Fruit fly (Drosophila melanogaster) whole organism, embryonic: Measurements from ENCODE around the gene KdelR.
A peak's percentile ranks its signal among the peaks of the same experiment; 100 is the strongest.

ENCODE experiments used
- Adf1 ChIP-seq: fragments of 200-800 bp; sonication (Bioruptor generic); IDR thresholded peaks from 2 replicates; pipeline ENCODE4 v1.3.6; 2022; ENCODE audit warnings: missing biosample characterization, missing genetic modification characterization
- Aef1 ChIP-seq: fragments of 200-800 bp; sonication (Bioruptor generic); IDR thresholded peaks from 3 replicates; pipeline ENCODE4 v1.3.6; 2022; ENCODE audit warnings: missing biosample characterization, missing genetic modification characterization
- CG10209 ChIP-seq: fragments of 200-800 bp; sonication (Bioruptor generic); optimal IDR thresholded peaks from 3 replicates; lab custom pipeline; 2017; ENCODE audit warnings: missing biosample characterization, mild to moderate bottlenecking, missing genetic modification characterization, missing genetic modification reagents
- CG11560 ChIP-seq: fragments of 200-800 bp; sonication (Bioruptor generic); IDR thresholded peaks from 3 replicates; pipeline ENCODE4 v1.3.6; 2022; ENCODE audit warnings: missing biosample characterization, missing genetic modification characterization
- CG12391 ChIP-seq: fragments of 200-800 bp; sonication (Bioruptor generic); optimal IDR thresholded peaks from 3 replicates; lab custom pipeline; 2018; ENCODE audit warnings: missing biosample characterization, mild to moderate bottlenecking, missing genetic modification characterization, moderate library complexity
- CG13287 ChIP-seq: fragments of 200-800 bp; sonication (Bioruptor generic); IDR thresholded peaks from 2 replicates; pipeline ENCODE4 v1.3.6; 2022; ENCODE audit warnings: missing biosample characterization, missing genetic modification characterization; ENCODE audit not compliant: partially characterized antibody
- CG14710 ChIP-seq: fragments of 200-800 bp; sonication (Bioruptor generic); optimal IDR thresholded peaks from 3 replicates; lab custom pipeline; 2019; ENCODE audit warnings: missing biosample characterization, mild to moderate bottlenecking, missing genetic modification characterization, moderate library complexity
- CG15479 ChIP-seq: fragments of 200-800 bp; sonication (Bioruptor generic); optimal IDR thresholded peaks from 3 replicates; lab custom pipeline; 2019; ENCODE audit warnings: missing biosample characterization, mild to moderate bottlenecking, missing genetic modification characterization, moderate library complexity
- CG16813 ChIP-seq: fragments of 200-800 bp; sonication (Bioruptor generic); IDR thresholded peaks from 3 replicates; pipeline ENCODE4 v1.3.6; 2022; ENCODE audit warnings: missing biosample characterization, missing genetic modification characterization; ENCODE audit not compliant: partially characterized antibody
- CG17186 ChIP-seq: fragments of 200-800 bp; sonication (Bioruptor generic); optimal IDR thresholded peaks from 3 replicates; lab custom pipeline; 2017; ENCODE audit warnings: missing biosample characterization, missing genetic modification reagents, missing genetic modification characterization
- CG18262 ChIP-seq: fragments of 200-800 bp; optimal IDR thresholded peaks from 3 replicates; lab custom pipeline; 2019; ENCODE audit warnings: missing biosample characterization, mild to moderate bottlenecking, missing genetic modification characterization, moderate library complexity
- CG30020 ChIP-seq: fragments of 200-800 bp; optimal IDR thresholded peaks from 2 replicates; lab custom pipeline; 2019; ENCODE audit warnings: missing biosample characterization, mild to moderate bottlenecking, missing genetic modification characterization, moderate library complexity
- CG31441 ChIP-seq: fragments of 200-800 bp; sonication (Bioruptor generic); IDR thresholded peaks from 2 replicates; pipeline ENCODE4 v1.3.6; 2022; ENCODE audit warnings: missing biosample characterization, missing genetic modification characterization
- CG34422 ChIP-seq: fragments of 200-800 bp; sonication (Bioruptor generic); IDR thresholded peaks from 3 replicates; pipeline ENCODE4 v1.3.6; 2022; ENCODE audit warnings: missing biosample characterization, missing genetic modification characterization
- CG3995 ChIP-seq: fragments of 200-800 bp; sonication (Bioruptor generic); optimal IDR thresholded peaks from 3 replicates; lab custom pipeline; 2016; ENCODE audit warnings: missing biosample characterization, missing genetic modification characterization
- CG42726 ChIP-seq: fragments of 200-800 bp; sonication (Bioruptor generic); IDR thresholded peaks from 2 replicates; pipeline ENCODE4 v1.3.6; 2022; ENCODE audit warnings: missing biosample characterization, missing genetic modification characterization; ENCODE audit not compliant: partially characterized antibody
- CG6689 ChIP-seq: fragments of 200-800 bp; sonication (Bioruptor generic); IDR thresholded peaks from 2 replicates; pipeline ENCODE4 v1.3.6; 2022; ENCODE audit warnings: missing biosample characterization, missing genetic modification characterization
- CG8290 ChIP-seq, 3 experiments: fragments of 200-800 bp; sonication (Bioruptor generic); optimal IDR thresholded peaks; 2 replicates each; lab custom pipeline; 2016 to 2019; ENCODE audit warnings: missing biosample characterization in 3 of 3, missing genetic modification characterization in 3 of 3, mild to moderate bottlenecking in 2 of 3, moderate library complexity in 1 of 3
- CG8944 ChIP-seq: fragments of 200-800 bp; sonication (Bioruptor generic); optimal IDR thresholded peaks from 3 replicates; lab custom pipeline; 2016; ENCODE audit warnings: missing biosample characterization, missing genetic modification characterization
- Dll ChIP-seq: fragments of 200-800 bp; sonication (Bioruptor generic); IDR thresholded peaks from 4 replicates; pipeline ENCODE4 v1.3.6; 2022; ENCODE audit warnings: missing biosample characterization, missing genetic modification characterization; ENCODE audit not compliant: partially characterized antibody
- Doc3 ChIP-seq: fragments of 200-800 bp; sonication (Bioruptor generic); IDR thresholded peaks from 3 replicates; pipeline ENCODE4 v1.3.6; 2022; ENCODE audit warnings: missing biosample characterization, missing genetic modification characterization; ENCODE audit not compliant: partially characterized antibody
- Dp ChIP-seq: fragments of 200-800 bp; sonication (Bioruptor generic); optimal IDR thresholded peaks from 2 replicates; lab custom pipeline; 2018; ENCODE audit warnings: missing biosample characterization, mild to moderate bottlenecking, missing genetic modification characterization, moderate library complexity
- Dref ChIP-seq: fragments of 200-800 bp; sonication (Bioruptor generic); IDR thresholded peaks from 2 replicates; pipeline ENCODE4 v1.3.6; 2022; ENCODE audit warnings: missing biosample characterization, missing genetic modification characterization
- H15 ChIP-seq: fragments of 200-800 bp; sonication (Bioruptor generic); IDR thresholded peaks from 3 replicates; pipeline ENCODE4 v1.3.6; 2022; ENCODE audit warnings: missing biosample characterization, missing genetic modification characterization
- Hr3 ChIP-seq: fragments of 200-800 bp; sonication (Bioruptor generic); optimal IDR thresholded peaks from 3 replicates; lab custom pipeline; 2016; ENCODE audit warnings: missing biosample characterization, missing genetic modification characterization
- Lhr ChIP-seq: fragments of 200-800 bp; sonication (Bioruptor generic); optimal IDR thresholded peaks from 3 replicates; lab custom pipeline; 2017; ENCODE audit warnings: mild to moderate bottlenecking, missing biosample characterization, missing genetic modification reagents, missing genetic modification characterization
- MESR4 ChIP-seq: fragments of 200-800 bp; sonication (Bioruptor generic); optimal IDR thresholded peaks from 2 replicates; lab custom pipeline; 2018; ENCODE audit warnings: missing biosample characterization, mild to moderate bottlenecking, missing genetic modification characterization, moderate library complexity
- Med ChIP-seq: fragments of 200-800 bp; sonication (Bioruptor generic); peaks from one replicate; lab custom pipeline; 2016; ENCODE audit warnings: missing biosample characterization, missing genetic modification characterization, mild to moderate bottlenecking, inconsistent platforms, moderate library complexity
- Pdp1 ChIP-seq, 2 experiments: fragments of 200-800 bp; sonication (Bioruptor generic); optimal IDR thresholded peaks; 3 replicates each; lab custom pipeline; 2016; ENCODE audit warnings: missing biosample characterization in 2 of 2, missing genetic modification characterization in 2 of 2, mild to moderate bottlenecking in 1 of 2, moderate library complexity in 1 of 2
- Side ChIP-seq: fragments of 200-800 bp; sonication (Bioruptor generic); optimal IDR thresholded peaks from 2 replicates; lab custom pipeline; 2016; ENCODE audit warnings: missing biosample characterization, missing genetic modification characterization
- Sry-β ChIP-seq: fragments of 200-800 bp; sonication (Bioruptor generic); optimal IDR thresholded peaks from 2 replicates; lab custom pipeline; 2018; ENCODE audit warnings: missing biosample characterization, mild to moderate bottlenecking, missing genetic modification characterization, moderate library complexity
- ato ChIP-seq: fragments of 200-800 bp; sonication (Bioruptor generic); IDR thresholded peaks from 2 replicates; pipeline ENCODE4 v1.3.6; 2022; ENCODE audit warnings: missing biosample characterization, missing genetic modification characterization; ENCODE audit not compliant: partially characterized antibody
- az2 ChIP-seq: fragments of 200-800 bp; sonication (Bioruptor generic); optimal IDR thresholded peaks from 3 replicates; lab custom pipeline; 2016; ENCODE audit warnings: missing biosample characterization, missing genetic modification characterization
- bbx ChIP-seq: fragments of 200-800 bp; sonication (Bioruptor generic); IDR thresholded peaks from 2 replicates; pipeline ENCODE4 v1.3.6; 2022; ENCODE audit warnings: missing biosample characterization, missing genetic modification characterization; ENCODE audit not compliant: partially characterized antibody
- ci ChIP-seq: fragments of 200-800 bp; sonication (Bioruptor generic); IDR thresholded peaks from 3 replicates; pipeline ENCODE4 v1.3.6; 2022; ENCODE audit warnings: missing biosample characterization, missing genetic modification characterization
- esg ChIP-seq: fragments of 200-800 bp; sonication (Bioruptor generic); conservative IDR thresholded peaks from 2 replicates; pipeline ENCODE4 v1.3.6; 2022; ENCODE audit warnings: missing biosample characterization, missing genetic modification characterization
- gem ChIP-seq: fragments of 200-800 bp; sonication (Bioruptor generic); optimal IDR thresholded peaks from 2 replicates; lab custom pipeline; 2019; ENCODE audit warnings: missing biosample characterization, mild to moderate bottlenecking, missing genetic modification characterization, moderate library complexity
- gsb-n ChIP-seq: fragments of 200-800 bp; sonication (Bioruptor generic); optimal IDR thresholded peaks from 3 replicates; lab custom pipeline; 2018; ENCODE audit warnings: missing biosample characterization, mild to moderate bottlenecking, missing genetic modification characterization
- mam ChIP-seq: fragments of 200-800 bp; sonication (Bioruptor generic); optimal IDR thresholded peaks from 3 replicates; lab custom pipeline; 2016; ENCODE audit warnings: missing biosample characterization, missing genetic modification characterization
- phol ChIP-seq: fragments of 200-800 bp; sonication (Bioruptor generic); optimal IDR thresholded peaks from 3 replicates; lab custom pipeline; 2018; ENCODE audit warnings: missing biosample characterization, mild to moderate bottlenecking, missing genetic modification characterization, moderate library complexity
- sens ChIP-seq: fragments of 200-800 bp; sonication (Bioruptor generic); peaks from one replicate; lab custom pipeline; 2016; ENCODE audit warnings: missing biosample characterization, missing genetic modification characterization
- stwl ChIP-seq: fragments of 200-800 bp; sonication (Bioruptor generic); optimal IDR thresholded peaks from 3 replicates; lab custom pipeline; 2018; ENCODE audit warnings: missing biosample characterization, mild to moderate bottlenecking, missing genetic modification characterization, moderate library complexity
- tll ChIP-seq, 2 experiments: fragments of 200-800 bp in 1 of 2; fragments of >200 bp in 1 of 2; sonication (Bioruptor generic) in 1 of 2; optimal IDR thresholded peaks; 2 replicates each; lab custom pipeline; 2017 to 2019; ENCODE audit warnings: missing biosample characterization in 2 of 2, missing genetic modification characterization in 2 of 2, mild to moderate bottlenecking in 1 of 2, moderate library complexity in 1 of 2
- twi ChIP-seq: fragments of 200-800 bp; optimal IDR thresholded peaks from 2 replicates; lab custom pipeline; 2019; ENCODE audit warnings: missing biosample characterization, mild to moderate bottlenecking, missing genetic modification characterization, moderate library complexity
- zen ChIP-seq: fragments of 200-800 bp; sonication (Bioruptor generic); optimal IDR thresholded peaks from 3 replicates; lab custom pipeline; 2018; ENCODE audit warnings: missing biosample characterization, mild to moderate bottlenecking, missing genetic modification characterization, moderate library complexity

The KdelR gene

DNA sequence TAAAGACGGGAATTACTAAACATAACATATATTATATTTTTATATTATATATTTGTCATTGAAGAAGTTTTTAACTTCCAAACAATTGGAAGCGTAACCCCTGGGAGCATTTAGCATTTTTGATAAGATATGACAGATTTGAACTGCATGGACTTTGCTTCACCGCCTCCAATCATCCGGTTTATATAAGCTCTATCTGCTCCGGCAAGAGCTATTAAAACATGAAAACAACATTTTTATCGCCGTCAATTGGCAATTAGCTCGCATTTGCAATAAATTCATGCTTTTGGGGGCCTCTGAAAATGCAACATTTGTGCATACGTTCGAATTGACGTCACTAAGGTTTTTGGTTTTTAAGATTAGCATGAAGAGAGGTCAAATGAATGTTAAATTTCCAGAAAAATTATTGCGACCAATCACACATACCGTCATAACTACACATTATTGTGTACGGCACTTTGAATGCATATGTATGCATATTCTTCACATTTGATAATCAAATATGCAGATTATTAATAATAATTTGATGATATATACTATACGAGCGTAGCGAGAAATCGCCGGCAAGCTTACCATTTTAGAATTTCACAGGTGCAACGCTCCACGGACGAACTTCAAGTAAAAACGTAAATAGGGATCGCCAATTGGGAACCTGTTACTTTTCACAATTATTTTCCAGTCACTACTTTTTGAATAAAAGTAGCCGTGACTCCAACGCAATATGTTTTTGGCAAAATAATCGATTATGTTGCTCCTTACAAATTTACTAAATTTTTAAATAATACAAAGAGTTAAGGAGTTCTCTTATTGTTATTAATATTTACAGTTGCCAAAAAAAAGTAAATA is 30.8 kb upstream of the KdelR start, which contains the start of gene Mdh1 (continued):
- TF ChIP-seq CG12391 (peak; percentile 40), CG6689 (GFP tag; lab: Robert Waterston, UW) (no peak), esg (GFP tag; lab: Robert Waterston, UW) (no peak), CG18262 (tag; lab: Kevin White, UChicago) (no peak), sens (peak; percentile 75), CG31441 (GFP tag; lab: Robert Waterston, UW) (peak; percentile 97), phol (tag; lab: Kevin White, UChicago) (peak; percentile 25), Lhr (GFP tag; lab: Kevin White, UChicago) (no peak), Pdp1 (GFP tag; optimal IDR thresholded peaks at IDR 0.05; lab: Kevin White, UChicago) (peak in 1 of 2 experiments; percentile 88), CG11560 (tag; lab: Robert Waterston, UW) (peak; percentile 97), CG34422 (GFP tag; lab: Robert Waterston, UW) (peak; percentile 53; the same call in 1 of the 3 replicates), Med (GFP tag; lab: Kevin White, UChicago) (peak; percentile 62), CG17186 (GFP tag; lab: Kevin White, UChicago) (peak; percentile 35), mam (GFP tag; lab: Kevin White, UChicago) (no peak), MESR4 (GFP tag; lab: Kevin White, UChicago) (peak; percentile 70), H15 (GFP tag; lab: Robert Waterston, UW) (no peak), az2 (GFP tag; lab: Kevin White, UChicago) (peak; percentile 8), CG10209 (no peak), bbx (GFP tag; lab: Robert Waterston, UW) (peak; percentile 34; the same call in 1 of the 2 replicates), stwl (tag; lab: Kevin White, UChicago) (peak; percentile 11), CG3995 (GFP tag; lab: Kevin White, UChicago) (peak; percentile 99)

- TF ChIP-seq Dp (GFP tag; lab: Kevin White, UChicago) (peak; percentile 1), CG30020 (tag; lab: Kevin White, UChicago) (peak; percentile 92), twi (tag; lab: Kevin White, UChicago) (no peak), CG16813 (peak; percentile 46; the same call in 1 of the 3 replicates), Hr3 (GFP tag; lab: Kevin White, UChicago) (peak; percentile 25), Aef1 (GFP tag; lab: Robert Waterston, UW) (no peak), Dll (GFP tag; lab: Robert Waterston, UW) (peak; percentile 39; the same call in 2 of the 4 replicates), CG8290 (GFP tag; optimal IDR thresholded peaks at IDR 0.05; lab: Kevin White, UChicago) (peak; percentile 10), CG8290 (tag; optimal IDR thresholded peaks at IDR 0.05; lab: Kevin White, UChicago) (no peak), Sry-β (GFP tag; lab: Kevin White, UChicago) (peak; percentile 78), Adf1 (GFP tag; lab: Robert Waterston, UW) (no peak), CG15479 (GFP tag; lab: Kevin White, UChicago) (no peak), CG8944 (GFP tag; lab: Kevin White, UChicago) (no peak), tll (GFP tag; optimal IDR thresholded peaks at IDR 0.05; lab: Kevin White, UChicago) (no peak), Dref (GFP tag; lab: Robert Waterston, UW) (peak; percentile 71), Doc3 (GFP tag; lab: Robert Waterston, UW) (peak; percentile 38; the same call in 1 of the 3 replicates), gem (tag; lab: Kevin White, UChicago) (peak; percentile 24), CG13287 (GFP tag; lab: Robert Waterston, UW) (peak; percentile 44; the same call in 1 of the 2 replicates), zen (tag; lab: Kevin White, UChicago) (peak; percentile 16), CG3995 (GFP tag; lab: Kevin White, UChicago) (peak; percentile 96), Side (GFP tag; lab: Kevin White, UChicago) (no peak), CG31441 (GFP tag; lab: Robert Waterston, UW) (peak; percentile 89; the same call in 1 of the 2 replicates), ci (GFP tag; lab: Robert Waterston, UW) (no peak), gsb-n (tag; lab: Kevin White, UChicago) (peak; percentile 44), CG42726 (GFP tag; lab: Robert Waterston, UW) (0 out of 2 replicates have a peak, but pooled peaks have one; percentile 12), ato (GFP tag; lab: Robert Waterston, UW) (no peak), CG12391 (peak; percentile 33), CG14710 (tag; lab: Kevin White, UChicago) (peak; percentile 63)
Observed at dm6 chr2L:10396488-10396824, 30.2 kb upstream of the KdelR start, which contains the start of gene Cnot4. Gene Cnot4 (plus strand): TSS chr2L:10396716.
